Worm (Caenorhabditis elegans) whole organism, late embryonic: ENCODE data around the gene ifc-1.

ENCODE experiments used
- C38D4.7 ChIP-seq: fragments of 200-800 bp; sonication (Bioruptor generic); optimal IDR thresholded peaks from 2 replicates; lab custom pipeline; 2018; ENCODE audit warnings: mild to moderate bottlenecking, missing genetic modification characterization, moderate library complexity, missing compliant biosample characterization
- K02D7.2 ChIP-seq: sonication (generic microtip); optimal IDR thresholded peaks from 2 replicates; lab custom pipeline; 2017; ENCODE audit warnings: mild to moderate bottlenecking, missing genetic modification characterization, missing compliant biosample characterization
- K09A11.1 ChIP-seq: sonication (generic microtip); optimal IDR thresholded peaks from 2 replicates; lab custom pipeline; 2017; ENCODE audit warnings: antibody characterized with exemption, mild to moderate bottlenecking, missing genetic modification characterization, missing compliant biosample characterization; ENCODE audit not compliant: insufficient read depth
- ceh-18 ChIP-seq: sonication (generic microtip); optimal IDR thresholded peaks from 2 replicates; lab custom pipeline; 2016; ENCODE audit warnings: missing genetic modification characterization, missing compliant biosample characterization
- ceh-22 ChIP-seq: sonication (generic microtip); optimal IDR thresholded peaks from 2 replicates; lab custom pipeline; 2017; ENCODE audit warnings: missing biosample characterization, missing genetic modification characterization
- ceh-30 ChIP-seq: fragments of 150-350 bp; optimal IDR thresholded peaks from 2 replicates; lab custom pipeline; 2014; ENCODE audit warnings: missing biosample characterization, missing genetic modification characterization
- ceh-48 ChIP-seq: sonication (generic microtip); optimal IDR thresholded peaks from 2 replicates; lab custom pipeline; 2016; ENCODE audit warnings: missing genetic modification characterization, inconsistent platforms, missing compliant biosample characterization
- che-1 ChIP-seq: sonication (generic microtip); optimal IDR thresholded peaks from 2 replicates; lab custom pipeline; 2016; ENCODE audit warnings: mild to moderate bottlenecking, missing genetic modification characterization, missing compliant biosample characterization
- dmd-4 ChIP-seq: sonication (generic microtip); optimal IDR thresholded peaks from 2 replicates; lab custom pipeline; 2016; ENCODE audit warnings: borderline replicate concordance, missing genetic modification characterization, missing compliant biosample characterization
- dve-1 ChIP-seq: sonication (generic microtip); optimal IDR thresholded peaks from 2 replicates; lab custom pipeline; 2017; ENCODE audit warnings: antibody characterized with exemption, mild to moderate bottlenecking, missing genetic modification characterization, missing compliant biosample characterization
- elt-2 ChIP-seq: sonication (generic microtip); optimal IDR thresholded peaks from 2 replicates; lab custom pipeline; 2016; ENCODE audit warnings: missing genetic modification reagents, missing genetic modification characterization, missing compliant biosample characterization
- fax-1 ChIP-seq: sonication (generic microtip); optimal IDR thresholded peaks from 2 replicates; lab custom pipeline; 2016; ENCODE audit warnings: missing genotype, missing genetic modification characterization, missing compliant biosample characterization
- fkh-10 ChIP-seq: fragments of 150-350 bp; optimal IDR thresholded peaks from 2 replicates; lab custom pipeline; 2014; ENCODE audit warnings: missing biosample characterization, missing genetic modification reagents, missing genetic modification characterization
- hlh-13 ChIP-seq: fragments of 200-800 bp; sonication (Bioruptor generic); optimal IDR thresholded peaks from 2 replicates; lab custom pipeline; 2018; ENCODE audit warnings: mild to moderate bottlenecking, missing genetic modification characterization, missing compliant biosample characterization
- hlh-15 ChIP-seq: sonication (generic microtip); optimal IDR thresholded peaks from 2 replicates; lab custom pipeline; 2016; ENCODE audit warnings: missing genetic modification characterization, missing compliant biosample characterization
- hlh-6 ChIP-seq: sonication (generic microtip); optimal IDR thresholded peaks from 2 replicates; lab custom pipeline; 2016; ENCODE audit warnings: missing genotype, missing genetic modification characterization, missing compliant biosample characterization
- lin-11 ChIP-seq: fragments of 200-800 bp; sonication (Bioruptor generic); optimal IDR thresholded peaks from 2 replicates; lab custom pipeline; 2018; ENCODE audit warnings: mild to moderate bottlenecking, missing genetic modification characterization, missing compliant biosample characterization
- madf-2 ChIP-seq: sonication (generic microtip); optimal IDR thresholded peaks from 2 replicates; lab custom pipeline; 2017; ENCODE audit warnings: missing genetic modification characterization, missing compliant biosample characterization
- mec-3 ChIP-seq: sonication (generic microtip); optimal IDR thresholded peaks from 2 replicates; lab custom pipeline; 2016; ENCODE audit warnings: borderline replicate concordance, missing genetic modification characterization, missing compliant biosample characterization
- nfya-1 ChIP-seq: sonication (generic microtip); optimal IDR thresholded peaks from 2 replicates; lab custom pipeline; 2017; ENCODE audit warnings: missing genetic modification characterization, mild to moderate bottlenecking, missing compliant biosample characterization, antibody characterized with exemption, moderate library complexity
- nhr-11 ChIP-seq: fragments of 150-350 bp; optimal IDR thresholded peaks from 2 replicates; lab custom pipeline; 2014; ENCODE audit warnings: missing biosample characterization, missing genetic modification characterization
- npax-4 ChIP-seq: sonication (generic microtip); optimal IDR thresholded peaks from 2 replicates; lab custom pipeline; 2016; ENCODE audit warnings: missing genetic modification characterization, missing compliant biosample characterization
- pat-9 ChIP-seq: fragments of 200-800 bp; sonication (Bioruptor generic); optimal IDR thresholded peaks from 2 replicates; lab custom pipeline; 2018; ENCODE audit warnings: mild to moderate bottlenecking, missing genetic modification characterization, moderate library complexity, missing compliant biosample characterization
- pax-1 ChIP-seq: fragments of 150-350 bp; optimal IDR thresholded peaks from 2 replicates; lab custom pipeline; 2014; ENCODE audit warnings: missing biosample characterization, missing genetic modification characterization
- pha-4 ChIP-seq: fragments of 150-350 bp; optimal IDR thresholded peaks from 2 replicates; lab custom pipeline; 2018; ENCODE audit warnings: missing biosample characterization, missing genetic modification reagents, missing genetic modification characterization
- pros-1 ChIP-seq: fragments of 150-350 bp; optimal IDR thresholded peaks from 2 replicates; lab custom pipeline; 2014; ENCODE audit warnings: missing biosample characterization, missing genetic modification reagents, missing genetic modification characterization
- rnt-1 ChIP-seq: sonication (generic microtip); optimal IDR thresholded peaks from 2 replicates; lab custom pipeline; 2016; ENCODE audit warnings: missing genetic modification characterization, missing compliant biosample characterization
- tbx-2 ChIP-seq: sonication (generic microtip); optimal IDR thresholded peaks from 2 replicates; lab custom pipeline; 2016; ENCODE audit warnings: missing genetic modification characterization, missing compliant biosample characterization
- tbx-7 ChIP-seq: sonication (generic microtip); optimal IDR thresholded peaks from 2 replicates; lab custom pipeline; 2016; ENCODE audit warnings: missing genotype, missing genetic modification characterization, missing compliant biosample characterization
- ttx-3 ChIP-seq: sonication (generic microtip); optimal IDR thresholded peaks from 2 replicates; lab custom pipeline; 2016; ENCODE audit warnings: missing genetic modification reagents, missing genetic modification characterization, missing compliant biosample characterization
- zip-5 ChIP-seq: sonication (generic microtip); optimal IDR thresholded peaks from 2 replicates; lab custom pipeline; 2016; ENCODE audit warnings: missing genetic modification characterization, missing compliant biosample characterization
- ztf-16 ChIP-seq: sonication (generic microtip); optimal IDR thresholded peaks from 2 replicates; lab custom pipeline; 2017; ENCODE audit warnings: missing genetic modification characterization, missing compliant biosample characterization

The ifc-1 gene

DNA sequence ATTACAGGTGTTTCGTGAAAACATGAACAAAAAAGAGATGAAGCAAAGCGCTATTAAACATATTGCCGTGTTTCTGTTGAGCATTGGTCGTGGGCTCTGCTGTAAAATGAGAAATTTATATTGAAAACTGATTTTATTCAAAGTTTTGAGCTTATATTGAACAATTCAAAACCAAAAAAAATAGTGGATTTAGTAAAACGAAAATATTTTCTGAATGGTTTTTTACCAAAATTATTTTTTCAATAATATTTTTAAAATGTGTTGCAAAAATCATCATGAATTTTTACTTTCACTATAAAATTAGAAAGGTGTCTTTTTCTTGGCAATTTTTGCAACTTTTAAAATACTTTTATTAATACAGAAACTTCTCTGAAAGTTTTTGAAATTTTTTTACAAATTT, 22.0 kb downstream of the ifc-1 start, which contains the start of gene C31B8.7:
Gene C31B8.7 (minus strand): TSS at position 101 of the 400 bp plus-strand sequence.
- TF ChIP-seq fkh-10 (no peak), C38D4.7 (GFP tag; lab: Kevin White, UChicago) (no peak), ceh-22 (tag; lab: Kevin White, UChicago) (no peak), pat-9 (tag; lab: Kevin White, UChicago) (no peak), npax-4 (no peak), pha-4 (tag; lab: Kevin White, UChicago) (no peak)

DNA sequence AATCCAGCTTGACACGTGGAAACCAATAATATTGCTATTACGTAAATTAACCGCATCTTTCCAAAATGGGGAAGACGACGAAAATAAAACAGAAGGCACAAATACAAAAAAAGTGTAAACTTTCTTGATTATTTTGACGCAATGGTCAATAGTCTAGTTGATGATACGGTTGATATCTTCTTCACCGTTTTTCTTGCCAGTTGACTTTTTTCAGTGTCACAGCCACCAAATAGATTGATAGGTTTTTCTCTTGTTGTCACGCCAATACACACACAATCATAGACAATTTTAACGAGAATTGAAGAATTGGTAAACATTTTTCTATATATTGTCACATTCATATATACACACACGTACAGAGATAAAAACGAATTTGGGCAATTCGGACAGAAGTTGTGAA, 28.3 kb downstream of the ifc-1 start, which contains the start of gene zmp-3:
Gene zmp-3 (minus strand): TSS at position 101 of the 400 bp plus-strand sequence.
- no peak for TF ChIP-seq hlh-13

DNA sequence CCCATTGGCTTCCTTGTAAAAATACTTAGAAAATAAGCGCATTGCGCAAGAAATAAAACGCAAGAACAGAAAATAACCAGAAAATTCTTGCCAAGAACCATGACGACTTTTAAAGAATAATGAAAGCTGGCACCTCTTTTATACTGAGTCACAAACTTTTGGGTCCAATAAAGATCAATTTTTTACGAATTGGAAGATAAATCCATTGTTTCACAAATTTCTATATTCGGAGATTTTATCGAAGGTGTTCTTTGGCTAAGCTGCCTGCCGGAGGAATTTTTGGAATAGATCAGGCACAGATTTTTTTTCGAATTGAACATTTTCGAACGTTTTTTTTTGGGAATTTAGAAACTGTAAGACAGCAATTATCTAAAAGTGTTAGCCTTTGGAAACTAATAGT, 31.7 kb downstream of the ifc-1 start, which contains the start of gene C31B8.9:
Gene C31B8.9 (minus strand): TSS at position 101 of the 400 bp plus-strand sequence.
- TF ChIP-seq pros-1 (tag; lab: Kevin White, UChicago) = no peak
- TF ChIP-seq hlh-6 = no peak
- no peak for TF ChIP-seq madf-2 (tag; lab: Kevin White, UChicago)
- TF ChIP-seq C38D4.7 (GFP tag; lab: Kevin White, UChicago) = no peak
- TF ChIP-seq rnt-1 (tag; lab: Kevin White, UChicago) = no peak
- no peak for TF ChIP-seq tbx-2 (tag; lab: Kevin White, UChicago)
- TF ChIP-seq lin-11 = no peak
- no peak for TF ChIP-seq pax-1 (tag; lab: Kevin White, UChicago)
- TF ChIP-seq K09A11.1 = no peak
- TF ChIP-seq mec-3 (tag; lab: Kevin White, UChicago) = no peak

DNA sequence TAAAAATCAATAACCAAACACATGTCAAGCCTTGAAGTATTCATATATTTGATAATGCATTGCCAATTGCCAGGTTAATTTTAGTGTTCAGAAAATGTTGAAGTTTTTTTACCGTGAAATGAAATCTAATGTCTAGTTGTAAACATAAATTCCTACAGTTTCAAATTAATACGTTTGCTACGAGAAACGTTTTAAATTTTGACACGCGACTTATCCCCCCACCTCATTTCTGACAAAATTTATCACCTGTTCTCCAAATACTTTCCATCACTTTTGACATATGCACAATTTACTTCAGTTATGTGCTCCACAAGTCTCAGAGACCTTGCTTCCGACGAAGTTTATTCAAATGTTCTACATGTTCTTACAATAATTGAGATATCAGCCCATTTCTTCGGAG, 32.8 kb downstream of the ifc-1 start, which contains the start of gene srh-146:
Gene srh-146 (plus strand): TSS at position 301 of the 400 bp plus-strand sequence.
- TF ChIP-seq tbx-7 (tag; lab: Kevin White, UChicago) (no peak), fax-1 (tag; lab: Kevin White, UChicago) (no peak), ceh-30 (tag; lab: Kevin White, UChicago) (no peak), madf-2 (tag; lab: Kevin White, UChicago) (no peak), ceh-18 (tag; lab: Kevin White, UChicago) (no peak), nhr-11 (no peak), ttx-3 (tag; lab: Kevin White, UChicago) (no peak), elt-2 (tag; lab: Kevin White, UChicago) (no peak), C38D4.7 (GFP tag; lab: Kevin White, UChicago) (no peak), nfya-1 (tag; lab: Kevin White, UChicago) (no peak), hlh-15 (tag; lab: Kevin White, UChicago) (no peak), ceh-48 (tag; lab: Kevin White, UChicago) (no peak), mec-3 (tag; lab: Kevin White, UChicago) (no peak), ztf-16 (tag; lab: Kevin White, UChicago) (no peak), che-1 (tag; lab: Kevin White, UChicago) (no peak), K02D7.2 (tag; lab: Kevin White, UChicago) (no peak), dmd-4 (no peak), ceh-22 (tag; lab: Kevin White, UChicago) (no peak), pha-4 (tag; lab: Kevin White, UChicago) (no peak)

DNA sequence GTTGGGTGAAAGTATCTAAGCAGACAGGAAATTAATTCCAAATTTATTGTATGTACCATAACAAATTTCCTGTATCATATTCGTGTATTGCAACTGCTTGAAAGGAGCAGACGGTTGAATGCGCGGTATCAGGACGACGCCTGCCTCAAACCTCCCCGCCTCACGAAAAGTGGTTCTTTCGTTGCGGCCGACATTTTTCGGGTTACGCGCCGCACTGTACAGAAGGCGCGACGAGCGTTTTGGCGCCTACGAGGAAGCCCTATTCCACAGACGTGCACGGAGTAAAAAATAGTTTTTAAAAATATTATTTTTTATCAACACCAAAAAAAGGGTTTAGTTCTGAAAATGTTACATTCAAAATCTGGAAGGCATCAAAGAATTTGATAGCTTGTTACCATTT, 38.9 kb downstream of the ifc-1 start:
- TF ChIP-seq zip-5 (tag; lab: Kevin White, UChicago) = no peak
- TF ChIP-seq dve-1 (tag; lab: Kevin White, UChicago) = no peak
- no peak for TF ChIP-seq tbx-2 (tag; lab: Kevin White, UChicago)
- no peak for TF ChIP-seq pat-9 (tag; lab: Kevin White, UChicago)
- no peak for TF ChIP-seq fkh-10
